Worm (Caenorhabditis elegans): ENCODE measurements around the gene tag-297.

DNA sequence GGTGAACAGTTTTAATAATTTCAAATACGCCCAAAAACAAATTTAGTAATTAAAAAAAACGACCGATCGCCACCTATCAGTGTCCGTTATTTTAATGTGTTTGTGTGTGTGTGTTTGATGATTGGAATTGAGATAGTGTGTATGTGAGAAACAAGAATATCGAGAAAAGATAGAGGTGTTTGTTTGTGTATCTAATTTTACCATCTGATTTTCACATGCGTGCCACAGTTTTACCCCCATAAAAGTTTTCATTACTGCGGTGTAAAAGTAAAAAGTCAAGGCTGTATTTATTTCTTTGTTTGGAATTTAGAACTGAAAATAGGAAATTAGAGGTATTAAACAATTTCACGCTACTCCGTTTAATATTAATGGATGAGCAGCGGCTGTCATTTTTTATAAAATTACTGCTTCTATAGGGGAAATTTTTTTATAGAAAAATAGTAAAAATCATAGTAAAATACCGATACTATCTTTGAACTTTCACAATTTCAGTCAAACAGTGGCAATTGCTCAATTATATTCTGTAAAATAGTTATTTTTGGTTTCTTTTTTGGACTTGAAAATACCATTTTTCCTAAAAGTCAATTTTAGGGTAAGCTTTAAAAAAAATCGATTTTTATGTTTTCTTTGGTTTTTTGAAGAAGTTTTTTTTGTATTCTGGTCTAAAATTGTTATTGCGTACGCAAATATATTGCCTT, 27.3 kb upstream of the tag-297 start:
- TF ChIP-seq ama-1 (optimal IDR thresholded peaks at IDR 0.05) (no peak), ceh-36 (tag; optimal IDR thresholded peaks at IDR 0.05) (no peak), ceh-13 (GFP tag; optimal IDR thresholded peaks at IDR 0.05) (no peak), tbx-11 (GFP tag; IDR thresholded peaks at IDR 0.05) (no peak)
